Worm (Caenorhabditis elegans) whole organism, young adult: ENCODE results near the gene frm-10.

Source experiments
- C06A6.2 ChIP-seq: fragments of 200-800 bp; sonication (Bioruptor generic); conservative IDR thresholded peaks from 2 replicates; pipeline ENCODE4 v1.3.6; 2022; ENCODE audit warnings: missing genetic modification characterization, missing compliant biosample characterization
- Y79H2A.3 ChIP-seq: fragments of 200-800 bp; sonication (Bioruptor generic); conservative IDR thresholded peaks from 2 replicates; pipeline ENCODE4 v1.3.6; 2022; ENCODE audit warnings: missing genetic modification reagents, missing genetic modification characterization, missing compliant biosample characterization
- die-1 ChIP-seq: sonication (generic microtip); optimal IDR thresholded peaks from 2 replicates; lab custom pipeline; 2016; ENCODE audit warnings: missing genotype, mild to moderate bottlenecking, missing genetic modification characterization, missing compliant biosample characterization
- egrh-3 ChIP-seq: fragments of 200-800 bp; sonication (Bioruptor generic); IDR thresholded peaks from 2 replicates; pipeline ENCODE4 v1.3.6; 2022; ENCODE audit warnings: missing genetic modification reagents, missing genetic modification characterization, missing compliant biosample characterization
- lin-54 ChIP-seq: fragments of 200-800 bp; sonication (Bioruptor generic); optimal IDR thresholded peaks from 2 replicates; lab custom pipeline; 2018; ENCODE audit warnings: mild to moderate bottlenecking, missing genetic modification characterization, missing compliant biosample characterization
- lsy-27 ChIP-seq: sonication (generic microtip); optimal IDR thresholded peaks from 2 replicates; lab custom pipeline; 2017; ENCODE audit warnings: missing genetic modification characterization, mild to moderate bottlenecking, missing compliant biosample characterization, antibody characterized with exemption, missing genotype, borderline replicate concordance; ENCODE audit not compliant: insufficient read depth
- pha-4 ChIP-seq: fragments of 150-350 bp; sonication (generic microtip); optimal IDR thresholded peaks from 2 replicates; lab custom pipeline; 2014; ENCODE audit warnings: missing biosample characterization, missing genetic modification reagents, missing genetic modification characterization
- sdz-38 ChIP-seq: sonication (generic microtip); optimal IDR thresholded peaks from 2 replicates; lab custom pipeline; 2016; ENCODE audit warnings: missing genotype, missing genetic modification characterization, missing compliant biosample characterization
- snpc-3.4 ChIP-seq: sonication (generic microtip); optimal IDR thresholded peaks from 2 replicates; lab custom pipeline; 2017; ENCODE audit warnings: missing genetic modification characterization, mild to moderate bottlenecking, missing compliant biosample characterization, antibody characterized with exemption, moderate library complexity, missing genotype, missing genetic modification reagents

DNA sequence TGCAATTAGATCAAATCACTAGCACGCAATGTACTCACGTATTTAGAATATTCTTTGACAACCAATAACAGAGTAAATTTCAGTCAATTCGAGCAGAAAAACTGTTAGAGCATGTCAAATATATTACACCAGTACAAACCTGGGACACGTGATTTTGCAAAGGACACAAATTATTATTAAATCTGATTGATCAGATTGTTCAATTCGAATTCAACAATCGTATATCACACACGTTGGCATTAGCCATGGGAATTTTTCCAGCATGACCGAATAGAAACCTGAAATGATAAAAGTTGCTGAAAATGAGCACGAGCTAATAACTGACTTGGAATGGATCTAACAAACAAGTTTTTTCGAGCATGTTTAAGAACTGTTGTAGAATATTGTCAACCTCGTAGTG is 40.0 kb upstream of the frm-10 start, which contains the start of gene srv-9:
- TF ChIP-seq C06A6.2 (no peak), lin-54 (GFP tag; lab: Kevin White, UChicago) (no peak), pha-4 (no peak), Y79H2A.3 (GFP tag; lab: Robert Waterston, UW) (no peak), snpc-3.4 (tag; lab: Kevin White, UChicago) (no peak), sdz-38 (tag; lab: Kevin White, UChicago) (no peak), lsy-27 (tag; lab: Kevin White, UChicago) (no peak), die-1 (tag; lab: Kevin White, UChicago) (no peak), egrh-3 (GFP tag; lab: Robert Waterston, UW) (no peak)
